Fruit fly (Drosophila melanogaster) whole organism, adult: ENCODE results near the gene CG31626.

Experiments used
- CG11617 ChIP-seq: fragments of 200-800 bp; sonication (Bioruptor generic); optimal IDR thresholded peaks from 2 replicates; lab custom pipeline; 2017; ENCODE audit warnings: mild to moderate bottlenecking, missing biosample characterization, missing genetic modification reagents, missing genetic modification characterization
- CG12768 ChIP-seq: fragments of 200-800 bp; sonication (Bioruptor generic); optimal IDR thresholded peaks from 2 replicates; lab custom pipeline; 2017; ENCODE audit warnings: missing biosample characterization, missing genetic modification characterization, mild to moderate bottlenecking, moderate library complexity, missing genetic modification reagents
- CG7045 ChIP-seq: fragments of 200-800 bp; sonication (Bioruptor generic); optimal IDR thresholded peaks from 2 replicates; lab custom pipeline; 2017; ENCODE audit warnings: missing biosample characterization, mild to moderate bottlenecking, missing genetic modification characterization
- Crg-1 ChIP-seq: fragments of 200-800 bp; sonication (Bioruptor generic); optimal IDR thresholded peaks from 2 replicates; lab custom pipeline; 2016; ENCODE audit warnings: missing biosample characterization, missing genetic modification characterization
- Hr96 ChIP-seq: fragments of 200-800 bp; sonication (Bioruptor generic); optimal IDR thresholded peaks from 2 replicates; lab custom pipeline; 2016; ENCODE audit warnings: missing biosample characterization, missing genetic modification characterization
- bab1 ChIP-seq: fragments of 200-800 bp; sonication (Bioruptor generic); optimal IDR thresholded peaks from 3 replicates; lab custom pipeline; 2019; ENCODE audit warnings: missing biosample characterization, mild to moderate bottlenecking, missing genetic modification characterization, moderate library complexity
- cnc ChIP-seq, 2 experiments: fragments of >200 bp; optimal IDR thresholded peaks; 2 replicates each; lab custom pipeline; 2017
- kay ChIP-seq: fragments of 200-800 bp; sonication (Bioruptor generic); peaks from one replicate; lab custom pipeline; 2016; ENCODE audit warnings: missing biosample characterization, missing genetic modification characterization, borderline replicate concordance
- ovo ChIP-seq: fragments of 200-800 bp; sonication (Bioruptor generic); optimal IDR thresholded peaks from 2 replicates; lab custom pipeline; 2016; ENCODE audit warnings: missing biosample characterization, missing genetic modification characterization
- pad ChIP-seq: fragments of 200-800 bp; sonication (Bioruptor generic); optimal IDR thresholded peaks from 3 replicates; lab custom pipeline; 2017; ENCODE audit warnings: missing biosample characterization, missing genetic modification characterization, mild to moderate bottlenecking, moderate library complexity, missing genetic modification reagents
- tj ChIP-seq: fragments of 200-800 bp; sonication (Bioruptor generic); optimal IDR thresholded peaks from 3 replicates; lab custom pipeline; 2017; ENCODE audit warnings: missing biosample characterization, mild to moderate bottlenecking, missing genetic modification characterization, moderate library complexity

DNA sequence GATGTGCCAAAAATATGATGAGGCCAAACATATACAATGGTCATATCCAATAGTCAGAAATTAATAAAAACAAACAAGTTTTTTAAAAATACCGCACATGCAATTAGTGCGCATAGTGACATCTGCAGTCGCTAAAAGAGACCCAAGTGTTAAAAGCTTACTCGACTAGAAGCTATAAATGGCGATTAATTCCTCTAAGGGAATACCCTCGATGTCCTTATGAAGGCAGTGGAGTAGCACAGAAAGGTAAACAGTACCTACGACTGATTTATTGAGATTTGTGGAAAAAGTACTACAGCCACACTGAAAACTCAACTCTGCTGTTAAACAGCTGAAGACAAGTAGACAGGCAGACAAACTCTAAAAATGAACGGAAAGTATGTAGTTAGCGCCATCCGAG is 24.3 kb upstream of the CG31626 start:
- TF ChIP-seq CG12768 (GFP tag; lab: Kevin White, UChicago) (peak; percentile 17), CG11617 (GFP tag; lab: Kevin White, UChicago) (peak; percentile 16), Hr96 (peak; percentile 12), tj (GFP tag; lab: Kevin White, UChicago) (no peak), pad (no peak), cnc (optimal IDR thresholded peaks at IDR 0.05; lab: Kevin White, UChicago) (no peak), bab1 (GFP tag; lab: Kevin White, UChicago) (peak; percentile 40), ovo (GFP tag; lab: Kevin White, UChicago) (no peak), kay (GFP tag; lab: Kevin White, UChicago) (no peak), CG7045 (GFP tag; lab: Kevin White, UChicago) (no peak), Crg-1 (GFP tag; lab: Kevin White, UChicago) (no peak)
